Worm (Caenorhabditis elegans) whole organism, mixed stage, embryonic: ENCODE data around the gene hbl-1.

Experiments
- ceh-83 ChIP-seq: fragments of 200-800 bp; sonication (Bioruptor generic); optimal IDR thresholded peaks from 2 replicates; lab custom pipeline; 2018; ENCODE audit warnings: mild to moderate bottlenecking, missing genetic modification characterization, missing compliant biosample characterization
- ces-1 ChIP-seq: fragments of 150-350 bp; optimal IDR thresholded peaks from 2 replicates; lab custom pipeline; 2014; ENCODE audit warnings: missing biosample characterization, missing genetic modification reagents, missing genetic modification characterization
- elt-3 ChIP-seq: fragments of 150-350 bp; optimal IDR thresholded peaks from 2 replicates; lab custom pipeline; 2014; ENCODE audit warnings: missing biosample characterization, missing genetic modification characterization
- lin-13 ChIP-seq: fragments of 150-350 bp; optimal IDR thresholded peaks from 2 replicates; lab custom pipeline; 2014; ENCODE audit warnings: missing biosample characterization, missing genetic modification characterization
- mab-5 ChIP-seq: fragments of 150-350 bp; optimal IDR thresholded peaks from 2 replicates; lab custom pipeline; 2014; ENCODE audit warnings: missing biosample characterization, missing genetic modification characterization
- nhr-12 ChIP-seq: fragments of 150-350 bp; optimal IDR thresholded peaks from 2 replicates; lab custom pipeline; 2014; ENCODE audit warnings: missing biosample characterization, missing genetic modification characterization
- nhr-28 ChIP-seq: fragments of 150-350 bp; optimal IDR thresholded peaks from 2 replicates; lab custom pipeline; 2014; ENCODE audit warnings: missing biosample characterization, missing genetic modification characterization
- pha-4 ChIP-seq: fragments of 150-350 bp; optimal IDR thresholded peaks from 2 replicates; lab custom pipeline; 2018; ENCODE audit warnings: missing biosample characterization, missing genetic modification reagents, missing genetic modification characterization
- snpc-4 ChIP-seq: fragments of 150-350 bp; optimal IDR thresholded peaks from 2 replicates; lab custom pipeline; 2014; ENCODE audit warnings: missing biosample characterization, missing genetic modification characterization
- unc-39 ChIP-seq: fragments of 150-350 bp; optimal IDR thresholded peaks from 2 replicates; lab custom pipeline; 2014; ENCODE audit warnings: missing biosample characterization, missing genetic modification characterization
- unc-62 ChIP-seq: fragments of 150-350 bp; optimal IDR thresholded peaks from 2 replicates; lab custom pipeline; 2014; ENCODE audit warnings: missing biosample characterization, missing genetic modification reagents, missing genetic modification characterization
- zip-8 ChIP-seq: fragments of 150-350 bp; optimal IDR thresholded peaks from 2 replicates; lab custom pipeline; 2014; ENCODE audit warnings: missing biosample characterization, missing genetic modification characterization
- ztf-11 ChIP-seq: fragments of 150-350 bp; optimal IDR thresholded peaks from 2 replicates; lab custom pipeline; 2014; ENCODE audit warnings: missing biosample characterization, missing genetic modification characterization

DNA sequence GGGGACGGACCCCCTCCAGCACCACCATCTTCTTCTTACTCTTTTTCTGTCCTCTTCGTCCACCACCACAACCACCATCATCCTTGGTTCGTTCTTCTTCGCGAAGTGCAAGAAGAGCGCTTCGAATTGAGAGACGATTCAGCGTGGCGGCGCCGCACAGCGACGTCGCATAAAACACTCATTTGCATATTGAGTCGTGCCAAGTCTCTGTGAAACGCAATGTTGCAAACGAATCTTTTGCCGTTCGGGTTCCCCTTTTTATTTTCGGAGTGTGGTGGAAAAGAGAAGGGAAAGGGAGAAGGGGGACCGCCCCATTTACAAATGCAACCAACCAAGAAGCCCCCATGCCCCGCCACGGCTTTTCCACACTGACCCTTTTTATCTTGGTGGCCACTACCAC, 5.6 kb upstream of the hbl-1 start:
- TF ChIP-seq zip-8 (tag; lab: Kevin White, UChicago) (no peak), elt-3 (tag; lab: Kevin White, UChicago) (no peak), unc-62 (GFP tag; lab: Kevin White, UChicago) (no peak), snpc-4 (tag; lab: Kevin White, UChicago) (no peak), pha-4 (tag; lab: Kevin White, UChicago) (no peak), unc-39 (tag; lab: Kevin White, UChicago) (no peak), ztf-11 (tag; lab: Kevin White, UChicago) (no peak), ceh-83 (GFP tag; lab: Kevin White, UChicago) (no peak), nhr-12 (tag; lab: Kevin White, UChicago) (no peak), mab-5 (no peak), nhr-28 (tag; lab: Kevin White, UChicago) (no peak), lin-13 (no peak), ces-1 (GFP tag; lab: Kevin White, UChicago) (peak; percentile 24)
